Worm (Caenorhabditis elegans) whole organism, L2 larva: Measurements from ENCODE around the gene panl-3.

Experiments used
- F13H6.1 ChIP-seq: sonication (generic microtip); optimal IDR thresholded peaks from 2 replicates; lab custom pipeline; 2016; ENCODE audit warnings: missing genetic modification characterization, missing compliant biosample characterization
- dmd-4 ChIP-seq: sonication (generic microtip); optimal IDR thresholded peaks from 2 replicates; lab custom pipeline; 2017; ENCODE audit warnings: missing biosample characterization, missing genetic modification characterization
- egl-27 ChIP-seq: sonication (generic microtip); optimal IDR thresholded peaks from 3 replicates; lab custom pipeline; 2017; ENCODE audit warnings: missing biosample characterization, missing genetic modification reagents, missing genetic modification characterization
- elt-3 ChIP-seq: sonication (generic microtip); optimal IDR thresholded peaks from 2 replicates; lab custom pipeline; 2017; ENCODE audit warnings: missing biosample characterization, missing genetic modification characterization
- lsy-2 ChIP-seq, 2 experiments: fragments of 150-350 bp in 1 of 2; sonication (generic microtip) in 1 of 2; optimal IDR thresholded peaks; 2 replicates each; lab custom pipeline; 2014 to 2017; ENCODE audit warnings: missing biosample characterization in 2 of 2, missing genetic modification characterization in 2 of 2
- nhr-11 ChIP-seq: fragments of 150-350 bp; optimal IDR thresholded peaks from 2 replicates; lab custom pipeline; 2014; ENCODE audit warnings: missing biosample characterization, missing genetic modification characterization
- nhr-129 ChIP-seq: fragments of 150-350 bp; optimal IDR thresholded peaks from 2 replicates; lab custom pipeline; 2014; ENCODE audit warnings: missing biosample characterization, missing genetic modification characterization
- nhr-237 ChIP-seq: fragments of 150-350 bp; optimal IDR thresholded peaks from 2 replicates; lab custom pipeline; 2014; ENCODE audit warnings: missing biosample characterization, missing genetic modification characterization
- snpc-4 ChIP-seq: fragments of 150-350 bp; optimal IDR thresholded peaks from 2 replicates; lab custom pipeline; 2014; ENCODE audit warnings: missing biosample characterization, missing genetic modification characterization
- unc-62 ChIP-seq: fragments of 150-350 bp; optimal IDR thresholded peaks from 2 replicates; lab custom pipeline; 2014; ENCODE audit warnings: missing biosample characterization, missing genetic modification reagents, missing genetic modification characterization
- ztf-11 ChIP-seq: sonication (generic microtip); optimal IDR thresholded peaks from 2 replicates; lab custom pipeline; 2017; ENCODE audit warnings: missing biosample characterization, missing genetic modification characterization
- ztf-4 ChIP-seq: fragments of 150-350 bp; optimal IDR thresholded peaks from 2 replicates; lab custom pipeline; 2014; ENCODE audit warnings: missing biosample characterization, missing genetic modification characterization

ce11 chrIII:9782483-9783081, 36.3 kb upstream of the panl-3 start, which contains the start of gene R10E11.6:
- no peak for TF ChIP-seq elt-3 (tag; lab: Kevin White, UChicago)
- no peak for TF ChIP-seq egl-27
- TF ChIP-seq dmd-4 (tag; lab: Kevin White, UChicago): no peak
- no peak for TF ChIP-seq ztf-11 (tag; lab: Kevin White, UChicago)
- no peak for TF ChIP-seq nhr-11 (tag; lab: Kevin White, UChicago)
- TF ChIP-seq nhr-237 (tag; lab: Kevin White, UChicago): no peak
- TF ChIP-seq F13H6.1: no peak
- TF ChIP-seq snpc-4 (tag; lab: Kevin White, UChicago): no peak
- no peak for TF ChIP-seq nhr-129 (tag; lab: Kevin White, UChicago)
- TF ChIP-seq unc-62: no peak
- TF ChIP-seq ztf-4 (tag; lab: Kevin White, UChicago): no peak
- TF ChIP-seq lsy-2 (tag; optimal IDR thresholded peaks at IDR 0.05; lab: Kevin White, UChicago): no peak
